Worm (Caenorhabditis elegans) whole organism, mixed stage, embryonic: ENCODE measurements around the gene R10E11.5.

Experiments used
- elt-1 ChIP-seq: sonication (generic microtip); optimal IDR thresholded peaks from 2 replicates; lab custom pipeline; 2017; ENCODE audit warnings: missing genetic modification characterization, mild to moderate bottlenecking, missing compliant biosample characterization, antibody characterized with exemption, moderate library complexity, borderline replicate concordance; ENCODE audit not compliant: insufficient read depth
- lin-13 ChIP-seq: fragments of 150-350 bp; optimal IDR thresholded peaks from 2 replicates; lab custom pipeline; 2014; ENCODE audit warnings: missing biosample characterization, missing genetic modification characterization
- mep-1 ChIP-seq: fragments of 150-350 bp; optimal IDR thresholded peaks from 2 replicates; lab custom pipeline; 2017; ENCODE audit warnings: missing biosample characterization, missing genetic modification reagents, missing genetic modification characterization, inconsistent platforms
- sptf-1 ChIP-seq: sonication (generic microtip); optimal IDR thresholded peaks from 2 replicates; lab custom pipeline; 2017; ENCODE audit warnings: mild to moderate bottlenecking, missing genetic modification characterization, moderate library complexity, missing compliant biosample characterization

DNA sequence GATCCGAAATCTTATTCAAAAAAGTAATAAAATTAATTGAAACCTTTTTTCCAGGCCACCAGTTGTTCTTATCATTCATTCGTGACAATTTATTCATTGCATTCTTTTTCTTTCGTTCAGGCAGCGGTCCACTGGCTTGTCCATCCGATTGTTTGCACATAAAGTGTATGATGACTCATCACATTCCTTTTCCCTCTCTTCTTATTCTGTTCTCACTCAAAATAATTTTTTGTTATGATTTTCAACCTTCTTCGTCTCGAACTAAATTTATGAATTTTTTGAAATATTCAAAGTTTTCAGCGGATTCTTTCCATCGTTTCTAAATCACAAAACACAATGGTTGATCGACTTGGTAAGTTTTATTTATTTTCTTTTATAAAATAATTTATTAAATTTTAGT is 41.0 kb upstream of the R10E11.5 start, which contains the start of gene ZK632.12:
- TF ChIP-seq mep-1 (tag; lab: Kevin White, UChicago) (no peak), lin-13 (tag; lab: Kevin White, UChicago) (no peak), sptf-1 (tag; lab: Kevin White, UChicago) (no peak), elt-1 (tag; lab: Kevin White, UChicago) (no peak)
